Worm (Caenorhabditis elegans) whole organism, L3 larva: Measurements from ENCODE around the gene C29E4.17.

Source experiments
- R02D3.7 ChIP-seq: fragments of 150-350 bp; optimal IDR thresholded peaks from 2 replicates; lab custom pipeline; 2014; ENCODE audit warnings: missing biosample characterization, missing genetic modification characterization
- ZK546.5 ChIP-seq: sonication (generic microtip); optimal IDR thresholded peaks from 2 replicates; lab custom pipeline; 2017; ENCODE audit warnings: missing biosample characterization, missing genetic modification characterization
- ama-1 ChIP-seq: fragments of 150-350 bp; optimal IDR thresholded peaks from 2 replicates; lab custom pipeline; 2018
- ceh-16 ChIP-seq: sonication (generic microtip); optimal IDR thresholded peaks from 2 replicates; lab custom pipeline; 2017; ENCODE audit warnings: missing biosample characterization, missing genetic modification characterization
- ceh-28 ChIP-seq: fragments of 150-350 bp; optimal IDR thresholded peaks from 2 replicates; lab custom pipeline; 2014; ENCODE audit warnings: missing biosample characterization, missing genetic modification reagents, missing genetic modification characterization
- ceh-82 ChIP-seq: fragments of 150-350 bp; optimal IDR thresholded peaks from 2 replicates; lab custom pipeline; 2014; ENCODE audit warnings: missing biosample characterization, missing genetic modification characterization
- ceh-9 ChIP-seq: sonication (generic microtip); optimal IDR thresholded peaks from 2 replicates; lab custom pipeline; 2018; ENCODE audit warnings: missing biosample characterization, missing genetic modification characterization
- daf-12 ChIP-seq: fragments of 150-350 bp; optimal IDR thresholded peaks from 2 replicates; lab custom pipeline; 2014; ENCODE audit warnings: missing biosample characterization, missing genetic modification reagents, missing genetic modification characterization
- egl-27 ChIP-seq: sonication (generic microtip); optimal IDR thresholded peaks from 4 replicates; lab custom pipeline; 2017; ENCODE audit warnings: missing biosample characterization, missing genetic modification reagents, missing genetic modification characterization
- elt-2 ChIP-seq: sonication (generic microtip); optimal IDR thresholded peaks from 2 replicates; lab custom pipeline; 2016; ENCODE audit warnings: missing genetic modification reagents, mild to moderate bottlenecking, missing genetic modification characterization, missing compliant biosample characterization
- elt-3 ChIP-seq, 3 experiments: fragments of 150-350 bp in 1 of 3; sonication (generic microtip) in 2 of 3; optimal IDR thresholded peaks; 2 replicates in 2 of 3; 4 replicates in 1 of 3; lab custom pipeline; 2014 to 2017; ENCODE audit warnings: missing biosample characterization in 3 of 3, missing genetic modification characterization in 3 of 3
- eor-1 ChIP-seq, 2 experiments: fragments of 150-350 bp; optimal IDR thresholded peaks; 2 replicates each; lab custom pipeline; 2014 to 2018; ENCODE audit warnings: missing biosample characterization in 2 of 2, missing genetic modification characterization in 2 of 2
- fkh-10 ChIP-seq: sonication (generic microtip); optimal IDR thresholded peaks from 2 replicates; lab custom pipeline; 2017; ENCODE audit warnings: missing biosample characterization, missing genetic modification reagents, missing genetic modification characterization
- fkh-2 ChIP-seq: fragments of 150-350 bp; optimal IDR thresholded peaks from 2 replicates; lab custom pipeline; 2014; ENCODE audit warnings: missing biosample characterization, missing genetic modification reagents, missing genetic modification characterization
- fos-1 ChIP-seq: fragments of 150-350 bp; optimal IDR thresholded peaks from 2 replicates; lab custom pipeline; 2014; ENCODE audit warnings: missing biosample characterization, missing genetic modification characterization
- jun-1 ChIP-seq: fragments of 150-350 bp; optimal IDR thresholded peaks from 2 replicates; lab custom pipeline; 2014; ENCODE audit warnings: missing biosample characterization, missing genetic modification reagents, missing genetic modification characterization
- lsy-12 ChIP-seq: sonication (generic microtip); optimal IDR thresholded peaks from 2 replicates; lab custom pipeline; 2016; ENCODE audit warnings: mild to moderate bottlenecking, missing genetic modification characterization, missing compliant biosample characterization
- mdl-1 ChIP-seq: fragments of 150-350 bp; optimal IDR thresholded peaks from 2 replicates; lab custom pipeline; 2014; ENCODE audit warnings: missing biosample characterization, missing genetic modification characterization
- mml-1 ChIP-seq: fragments of 150-350 bp; sonication (generic microtip); optimal IDR thresholded peaks from 3 replicates; lab custom pipeline; 2014; ENCODE audit warnings: missing biosample characterization, missing genetic modification characterization
- nhr-11 ChIP-seq: fragments of 150-350 bp; optimal IDR thresholded peaks from 2 replicates; lab custom pipeline; 2014; ENCODE audit warnings: missing biosample characterization, missing genetic modification characterization
- nhr-23 ChIP-seq: fragments of 150-350 bp; optimal IDR thresholded peaks from 2 replicates; lab custom pipeline; 2014; ENCODE audit warnings: missing biosample characterization, missing genetic modification reagents, missing genetic modification characterization
- nhr-237 ChIP-seq: fragments of 150-350 bp; optimal IDR thresholded peaks from 2 replicates; lab custom pipeline; 2014; ENCODE audit warnings: missing biosample characterization, missing genetic modification characterization
- nhr-25 ChIP-seq: sonication (generic microtip); optimal IDR thresholded peaks from 2 replicates; lab custom pipeline; 2017; ENCODE audit warnings: missing biosample characterization, missing genetic modification characterization
- nhr-28 ChIP-seq: fragments of 150-350 bp; optimal IDR thresholded peaks from 2 replicates; lab custom pipeline; 2014; ENCODE audit warnings: missing biosample characterization, missing genetic modification characterization
- nhr-43 ChIP-seq: sonication (generic microtip); optimal IDR thresholded peaks from 2 replicates; lab custom pipeline; 2016; ENCODE audit warnings: mild to moderate bottlenecking, missing genetic modification characterization, missing compliant biosample characterization; ENCODE audit not compliant: poor library complexity, severe bottlenecking
- nhr-67 ChIP-seq: fragments of 150-350 bp; optimal IDR thresholded peaks from 2 replicates; lab custom pipeline; 2014; ENCODE audit warnings: missing biosample characterization, missing genetic modification characterization
- nhr-76 ChIP-seq: fragments of 150-350 bp; sonication (generic microtip); optimal IDR thresholded peaks from 5 replicates; lab custom pipeline; 2014; ENCODE audit warnings: missing biosample characterization, missing genetic modification characterization
- nhr-77 ChIP-seq: fragments of 150-350 bp; optimal IDR thresholded peaks from 2 replicates; lab custom pipeline; 2014; ENCODE audit warnings: missing biosample characterization, missing genetic modification characterization
- pqm-1 ChIP-seq: fragments of 150-350 bp; optimal IDR thresholded peaks from 2 replicates; lab custom pipeline; 2017; ENCODE audit warnings: missing biosample characterization, missing genetic modification characterization, inconsistent platforms
- sea-2 ChIP-seq: fragments of 150-350 bp; sonication (generic microtip); optimal IDR thresholded peaks from 4 replicates; lab custom pipeline; 2014; ENCODE audit warnings: missing biosample characterization, missing genetic modification reagents, missing genetic modification characterization
- skn-1 ChIP-seq: fragments of 150-350 bp; optimal IDR thresholded peaks from 2 replicates; lab custom pipeline; 2014; ENCODE audit warnings: missing biosample characterization, missing genetic modification characterization
- snpc-4 ChIP-seq: fragments of 150-350 bp; optimal IDR thresholded peaks from 2 replicates; lab custom pipeline; 2014; ENCODE audit warnings: missing biosample characterization, missing genetic modification characterization
- tbx-2 ChIP-seq: sonication (generic microtip); optimal IDR thresholded peaks from 2 replicates; lab custom pipeline; 2016; ENCODE audit warnings: mild to moderate bottlenecking, missing genetic modification characterization, missing compliant biosample characterization
- unc-39 ChIP-seq: sonication (generic microtip); optimal IDR thresholded peaks from 4 replicates; lab custom pipeline; 2017; ENCODE audit warnings: missing biosample characterization, missing genetic modification characterization
- unc-62 ChIP-seq: fragments of 150-350 bp; sonication (generic microtip); optimal IDR thresholded peaks from 4 replicates; lab custom pipeline; 2014; ENCODE audit warnings: missing biosample characterization, missing genetic modification reagents, missing genetic modification characterization
- zag-1 ChIP-seq: fragments of 150-350 bp; optimal IDR thresholded peaks from 2 replicates; lab custom pipeline; 2014; ENCODE audit warnings: missing biosample characterization, missing genetic modification characterization
- ztf-11 ChIP-seq: fragments of 150-350 bp; optimal IDR thresholded peaks from 2 replicates; lab custom pipeline; 2014; ENCODE audit warnings: missing biosample characterization, missing genetic modification characterization

The C29E4.17 gene

ce11 chrIII:7897733-7898132 lies 24.6 kb upstream of the C29E4.17 start:
- TF ChIP-seq nhr-43 (tag; lab: Kevin White, UChicago) (peak; percentile 57), fos-1 (no peak), egl-27 (tag; lab: Kevin White, UChicago) (no peak), daf-12 (tag; lab: Kevin White, UChicago) (no peak), ceh-9 (tag; lab: Kevin White, UChicago) (no peak), fkh-10 (GFP tag; lab: Kevin White, UChicago) (no peak), nhr-25 (tag; lab: Kevin White, UChicago) (peak; percentile 12), mml-1 (tag; lab: Kevin White, UChicago) (no peak), nhr-11 (no peak), ztf-11 (tag; lab: Kevin White, UChicago) (no peak), mdl-1 (no peak), ceh-16 (tag; lab: Kevin White, UChicago) (no peak), fkh-2 (tag; lab: Kevin White, UChicago) (no peak), skn-1 (tag; lab: Kevin White, UChicago) (no peak), R02D3.7 (tag; lab: Kevin White, UChicago) (no peak), nhr-77 (tag; lab: Kevin White, UChicago) (no peak), pqm-1 (tag; lab: Kevin White, UChicago) (no peak), ceh-28 (peak; percentile 2), nhr-23 (tag; lab: Kevin White, UChicago) (peak; percentile 71), nhr-76 (tag; lab: Kevin White, UChicago) (peak; percentile 22)

DNA sequence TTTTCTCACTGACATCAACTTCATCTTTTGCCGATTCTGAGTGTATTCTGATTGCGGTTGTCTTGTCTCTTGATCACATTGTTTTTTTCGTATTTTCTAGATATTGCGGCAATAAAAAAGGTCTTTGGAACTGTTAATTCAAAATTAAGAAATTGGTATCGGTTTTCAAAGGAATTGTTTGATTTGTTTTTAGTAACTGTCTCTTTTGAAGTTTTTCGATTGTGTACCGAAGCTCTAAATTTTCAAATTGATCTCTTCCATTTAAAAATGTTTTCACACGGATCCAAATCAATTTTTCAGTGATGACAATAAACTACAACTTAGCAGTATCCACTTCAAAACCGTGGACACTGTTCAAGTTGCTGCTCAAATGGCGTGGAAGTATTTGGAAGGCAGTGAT lies 21.6 kb upstream of the C29E4.17 start, which contains the start of gene best-24:
TSS of gene best-24 (plus strand) at position 301 of the 400 bp plus-strand sequence.
- TF ChIP-seq ceh-28 = no peak
- TF ChIP-seq jun-1 (tag; lab: Kevin White, UChicago) = no peak
- TF ChIP-seq ceh-82 (tag; lab: Kevin White, UChicago) = no peak
- TF ChIP-seq unc-62 = no peak
- TF ChIP-seq R02D3.7 (tag; lab: Kevin White, UChicago) = no peak
- no peak for TF ChIP-seq nhr-237 (tag; lab: Kevin White, UChicago)
- TF ChIP-seq lsy-12 = no peak
- no peak for TF ChIP-seq tbx-2 (tag; lab: Kevin White, UChicago)
- no peak for TF ChIP-seq fos-1
- TF ChIP-seq nhr-28 (tag; lab: Kevin White, UChicago) = no peak
- TF ChIP-seq ZK546.5 (tag; lab: Kevin White, UChicago) = no peak
- no peak for TF ChIP-seq nhr-77 (tag; lab: Kevin White, UChicago)
- no peak for TF ChIP-seq ztf-11 (tag; lab: Kevin White, UChicago)
- no peak for TF ChIP-seq snpc-4 (tag; lab: Kevin White, UChicago)
- no peak for TF ChIP-seq ceh-9 (tag; lab: Kevin White, UChicago)
- TF ChIP-seq eor-1 (tag; optimal IDR thresholded peaks at IDR 0.05; lab: Kevin White, UChicago) = no peak

DNA sequence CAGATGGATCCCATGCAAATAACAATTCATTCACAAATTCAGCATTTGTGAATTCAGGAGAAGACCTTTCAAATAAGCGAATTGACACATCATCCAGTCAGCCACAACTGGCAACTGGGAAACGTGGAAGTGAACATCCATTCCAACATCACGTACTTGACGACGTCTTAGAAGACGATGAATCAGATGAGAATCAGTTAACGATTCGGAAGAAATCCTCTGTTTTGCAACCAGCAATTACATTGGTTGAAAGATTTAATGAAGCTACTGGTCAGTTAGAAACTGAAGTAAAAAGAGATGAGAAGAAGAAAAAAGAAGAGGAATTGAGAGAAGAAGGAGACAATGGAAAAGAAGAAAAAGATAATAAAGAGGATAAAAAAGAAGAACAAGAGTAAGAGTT lies 18.9 kb upstream of the C29E4.17 start:
- no peak for TF ChIP-seq zag-1 (tag; lab: Kevin White, UChicago)

DNA sequence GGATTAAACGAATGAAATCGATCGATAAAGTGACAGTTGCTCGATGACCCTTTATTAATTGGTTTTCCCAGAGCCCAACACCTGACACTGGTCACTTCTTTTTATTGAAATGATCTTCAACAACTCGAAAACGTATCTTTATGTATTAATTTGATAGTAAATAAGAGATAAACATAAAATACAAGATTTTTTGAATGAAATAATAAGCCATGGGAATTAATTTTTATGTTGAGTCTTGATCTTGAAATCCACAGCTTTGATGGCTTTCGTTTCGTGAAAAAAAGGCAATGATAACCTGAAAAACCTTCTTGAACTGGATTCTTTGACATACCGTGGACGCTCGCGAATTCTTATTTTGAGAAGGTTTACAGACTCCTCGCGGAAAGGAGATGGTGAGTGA lies 14.8 kb upstream of the C29E4.17 start, which contains the start of gene pcp-5:
TSS of gene pcp-5 (minus strand) at position 101 of the 400 bp plus-strand sequence.
- TF ChIP-seq unc-62 (no peak), unc-39 (tag; lab: Kevin White, UChicago) (no peak), nhr-77 (tag; lab: Kevin White, UChicago) (no peak), daf-12 (tag; lab: Kevin White, UChicago) (no peak), elt-3 (tag; optimal IDR thresholded peaks at IDR 0.05; lab: Kevin White, UChicago) (no peak), egl-27 (tag; lab: Kevin White, UChicago) (no peak), ama-1 (no peak), ceh-28 (no peak), nhr-25 (tag; lab: Kevin White, UChicago) (no peak), nhr-67 (tag; lab: Kevin White, UChicago) (no peak), ceh-16 (tag; lab: Kevin White, UChicago) (no peak), fkh-2 (tag; lab: Kevin White, UChicago) (no peak), tbx-2 (tag; lab: Kevin White, UChicago) (no peak), sea-2 (GFP tag; lab: Kevin White, UChicago) (no peak), ceh-82 (tag; lab: Kevin White, UChicago) (no peak), elt-2 (no peak)
- TF ChIP-seq, all 47 proteins: peak for 0
